Worm (Caenorhabditis elegans) whole organism, L3 larva: ENCODE measurements around the gene mrpl-40.
"Not testable (repeated sequence)": the region's sequence is repeated elsewhere in the genome, so short reads cannot be mapped to it uniquely, and the experiment has no call there.

ENCODE experiments used
- R02D3.7 ChIP-seq: fragments of 150-350 bp; optimal IDR thresholded peaks from 2 replicates; lab custom pipeline; 2014; ENCODE audit warnings: missing biosample characterization, missing genetic modification characterization
- ZK546.5 ChIP-seq: sonication (generic microtip); optimal IDR thresholded peaks from 2 replicates; lab custom pipeline; 2017; ENCODE audit warnings: missing biosample characterization, missing genetic modification characterization
- ama-1 ChIP-seq: fragments of 150-350 bp; optimal IDR thresholded peaks from 2 replicates; lab custom pipeline; 2018
- ceh-16 ChIP-seq: sonication (generic microtip); optimal IDR thresholded peaks from 2 replicates; lab custom pipeline; 2017; ENCODE audit warnings: missing biosample characterization, missing genetic modification characterization
- ceh-28 ChIP-seq: fragments of 150-350 bp; optimal IDR thresholded peaks from 2 replicates; lab custom pipeline; 2014; ENCODE audit warnings: missing biosample characterization, missing genetic modification reagents, missing genetic modification characterization
- ceh-82 ChIP-seq: fragments of 150-350 bp; optimal IDR thresholded peaks from 2 replicates; lab custom pipeline; 2014; ENCODE audit warnings: missing biosample characterization, missing genetic modification characterization
- ceh-9 ChIP-seq: sonication (generic microtip); optimal IDR thresholded peaks from 2 replicates; lab custom pipeline; 2018; ENCODE audit warnings: missing biosample characterization, missing genetic modification characterization
- daf-12 ChIP-seq: fragments of 150-350 bp; optimal IDR thresholded peaks from 2 replicates; lab custom pipeline; 2014; ENCODE audit warnings: missing biosample characterization, missing genetic modification reagents, missing genetic modification characterization
- egl-27 ChIP-seq: sonication (generic microtip); optimal IDR thresholded peaks from 4 replicates; lab custom pipeline; 2017; ENCODE audit warnings: missing biosample characterization, missing genetic modification reagents, missing genetic modification characterization
- egl-5 ChIP-seq: fragments of 150-350 bp; optimal IDR thresholded peaks from 2 replicates; lab custom pipeline; 2017; ENCODE audit warnings: missing biosample characterization, missing genetic modification reagents, missing genetic modification characterization, inconsistent platforms
- elt-1 ChIP-seq: fragments of 150-350 bp; optimal IDR thresholded peaks from 2 replicates; lab custom pipeline; 2014; ENCODE audit warnings: missing biosample characterization, missing genetic modification characterization
- elt-2 ChIP-seq: sonication (generic microtip); optimal IDR thresholded peaks from 2 replicates; lab custom pipeline; 2016; ENCODE audit warnings: missing genetic modification reagents, mild to moderate bottlenecking, missing genetic modification characterization, missing compliant biosample characterization
- elt-3 ChIP-seq, 3 experiments: fragments of 150-350 bp in 1 of 3; sonication (generic microtip) in 2 of 3; optimal IDR thresholded peaks; 2 replicates in 2 of 3; 4 replicates in 1 of 3; lab custom pipeline; 2014 to 2017; ENCODE audit warnings: missing biosample characterization in 3 of 3, missing genetic modification characterization in 3 of 3
- eor-1 ChIP-seq, 2 experiments: fragments of 150-350 bp; optimal IDR thresholded peaks; 2 replicates each; lab custom pipeline; 2014 to 2018; ENCODE audit warnings: missing biosample characterization in 2 of 2, missing genetic modification characterization in 2 of 2
- fkh-10 ChIP-seq: sonication (generic microtip); optimal IDR thresholded peaks from 2 replicates; lab custom pipeline; 2017; ENCODE audit warnings: missing biosample characterization, missing genetic modification reagents, missing genetic modification characterization
- fkh-2 ChIP-seq: fragments of 150-350 bp; optimal IDR thresholded peaks from 2 replicates; lab custom pipeline; 2014; ENCODE audit warnings: missing biosample characterization, missing genetic modification reagents, missing genetic modification characterization
- hmg-11 ChIP-seq: sonication (generic microtip); optimal IDR thresholded peaks from 2 replicates; lab custom pipeline; 2016; ENCODE audit warnings: missing genetic modification characterization, missing compliant biosample characterization
- jun-1 ChIP-seq: fragments of 150-350 bp; optimal IDR thresholded peaks from 2 replicates; lab custom pipeline; 2014; ENCODE audit warnings: missing biosample characterization, missing genetic modification reagents, missing genetic modification characterization
- lin-15B ChIP-seq: fragments of 150-350 bp; optimal IDR thresholded peaks from 2 replicates; lab custom pipeline; 2014; ENCODE audit warnings: missing biosample characterization, missing genetic modification characterization
- lin-39 ChIP-seq: fragments of 150-350 bp; optimal IDR thresholded peaks from 2 replicates; lab custom pipeline; 2018; ENCODE audit warnings: missing biosample characterization, missing genetic modification reagents, missing genetic modification characterization
- lsy-12 ChIP-seq: sonication (generic microtip); optimal IDR thresholded peaks from 2 replicates; lab custom pipeline; 2016; ENCODE audit warnings: mild to moderate bottlenecking, missing genetic modification characterization, missing compliant biosample characterization
- mml-1 ChIP-seq: fragments of 150-350 bp; sonication (generic microtip); optimal IDR thresholded peaks from 3 replicates; lab custom pipeline; 2014; ENCODE audit warnings: missing biosample characterization, missing genetic modification characterization
- nfya-1 ChIP-seq: sonication (generic microtip); optimal IDR thresholded peaks from 2 replicates; lab custom pipeline; 2017; ENCODE audit warnings: missing genetic modification characterization, mild to moderate bottlenecking, missing compliant biosample characterization, antibody characterized with exemption, moderate library complexity; ENCODE audit not compliant: insufficient read depth
- nhr-11 ChIP-seq: fragments of 150-350 bp; optimal IDR thresholded peaks from 2 replicates; lab custom pipeline; 2014; ENCODE audit warnings: missing biosample characterization, missing genetic modification characterization
- nhr-23 ChIP-seq: fragments of 150-350 bp; optimal IDR thresholded peaks from 2 replicates; lab custom pipeline; 2014; ENCODE audit warnings: missing biosample characterization, missing genetic modification reagents, missing genetic modification characterization
- nhr-237 ChIP-seq: fragments of 150-350 bp; optimal IDR thresholded peaks from 2 replicates; lab custom pipeline; 2014; ENCODE audit warnings: missing biosample characterization, missing genetic modification characterization
- nhr-25 ChIP-seq: sonication (generic microtip); optimal IDR thresholded peaks from 2 replicates; lab custom pipeline; 2017; ENCODE audit warnings: missing biosample characterization, missing genetic modification characterization
- nhr-28 ChIP-seq: fragments of 150-350 bp; optimal IDR thresholded peaks from 2 replicates; lab custom pipeline; 2014; ENCODE audit warnings: missing biosample characterization, missing genetic modification characterization
- nhr-67 ChIP-seq: fragments of 150-350 bp; optimal IDR thresholded peaks from 2 replicates; lab custom pipeline; 2014; ENCODE audit warnings: missing biosample characterization, missing genetic modification characterization
- nhr-77 ChIP-seq: fragments of 150-350 bp; optimal IDR thresholded peaks from 2 replicates; lab custom pipeline; 2014; ENCODE audit warnings: missing biosample characterization, missing genetic modification characterization
- pha-4 ChIP-seq: fragments of 150-350 bp; optimal IDR thresholded peaks from 2 replicates; lab custom pipeline; 2014; ENCODE audit warnings: missing biosample characterization, missing genetic modification reagents, missing genetic modification characterization
- pqm-1 ChIP-seq: fragments of 150-350 bp; optimal IDR thresholded peaks from 2 replicates; lab custom pipeline; 2017; ENCODE audit warnings: missing biosample characterization, missing genetic modification characterization, inconsistent platforms
- skn-1 ChIP-seq: fragments of 150-350 bp; optimal IDR thresholded peaks from 2 replicates; lab custom pipeline; 2014; ENCODE audit warnings: missing biosample characterization, missing genetic modification characterization
- snpc-4 ChIP-seq: fragments of 150-350 bp; optimal IDR thresholded peaks from 2 replicates; lab custom pipeline; 2014; ENCODE audit warnings: missing biosample characterization, missing genetic modification characterization
- unc-39 ChIP-seq: sonication (generic microtip); optimal IDR thresholded peaks from 4 replicates; lab custom pipeline; 2017; ENCODE audit warnings: missing biosample characterization, missing genetic modification characterization
- zag-1 ChIP-seq: fragments of 150-350 bp; optimal IDR thresholded peaks from 2 replicates; lab custom pipeline; 2014; ENCODE audit warnings: missing biosample characterization, missing genetic modification characterization
- ztf-11 ChIP-seq: fragments of 150-350 bp; optimal IDR thresholded peaks from 2 replicates; lab custom pipeline; 2014; ENCODE audit warnings: missing biosample characterization, missing genetic modification characterization
- ztf-4 ChIP-seq: fragments of 150-350 bp; optimal IDR thresholded peaks from 2 replicates; lab custom pipeline; 2014; ENCODE audit warnings: missing biosample characterization, missing genetic modification characterization

Gene mrpl-40

DNA sequence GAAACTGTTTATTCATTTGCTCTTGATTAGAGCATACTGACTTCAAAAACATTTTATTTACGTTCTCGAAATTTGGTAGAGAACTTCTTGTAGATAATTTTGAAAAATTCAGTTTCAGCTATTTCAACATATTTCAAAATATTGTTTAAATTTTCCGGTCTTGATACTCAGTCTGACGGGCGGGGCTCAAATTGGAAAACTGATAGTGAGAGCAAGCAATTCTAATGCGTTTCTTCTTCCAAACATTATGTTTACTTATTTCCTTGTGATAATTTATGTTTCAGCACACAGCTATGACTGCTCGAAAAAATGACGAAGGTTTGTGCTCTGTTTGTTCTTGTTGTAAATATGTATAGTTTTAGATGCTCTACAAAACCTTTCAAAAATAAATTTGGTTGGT lies 32.8 kb downstream of the mrpl-40 start, which contains the start of gene pals-24:
pals-24 (plus strand) TSS at position 237 of the 400 bp plus-strand sequence.
- TF ChIP-seq lsy-12 (tag; lab: Kevin White, UChicago) (no peak), ceh-16 (no peak), elt-2 (peak; percentile 84), jun-1 (tag; lab: Kevin White, UChicago) (peak; percentile 46), skn-1 (tag; lab: Kevin White, UChicago) (no peak), elt-3 (tag; optimal IDR thresholded peaks at IDR 0.05; lab: Kevin White, UChicago) (no peak), fkh-2 (tag; lab: Kevin White, UChicago) (no peak), pqm-1 (peak; percentile 87), pha-4 (tag; lab: Kevin White, UChicago) (peak; percentile 58), egl-5 (no peak)
- TF ChIP-seq, all 47 proteins: peak for 4

DNA sequence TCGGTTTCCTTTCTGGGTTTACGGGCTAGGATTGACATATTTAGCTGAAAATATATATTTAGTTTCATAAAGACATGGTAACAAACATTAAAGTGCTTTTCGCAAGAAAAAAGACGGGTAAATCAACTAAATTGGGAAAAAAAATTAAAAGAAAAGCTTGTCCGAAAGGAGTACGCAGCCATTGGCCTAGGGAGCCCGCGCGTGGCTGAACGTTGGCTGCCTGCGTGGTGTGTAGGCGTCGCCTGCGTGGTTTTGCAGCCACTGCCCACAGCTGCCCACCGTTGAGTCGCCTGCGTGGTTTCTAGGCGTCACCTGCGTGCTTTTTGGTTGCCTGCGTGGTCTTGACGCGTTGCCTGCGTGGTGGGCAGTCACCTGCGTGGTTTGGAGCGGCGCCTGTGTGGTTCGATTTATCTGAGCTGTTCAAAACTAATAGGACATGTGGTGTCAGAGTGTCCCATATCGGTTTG lies 34.7 kb downstream of the mrpl-40 start, which contains the start of gene C29F9.12:
C29F9.12 (minus strand) TSS at position 51 of the 467 bp plus-strand sequence.
- not testable (repeated sequence) for TF ChIP-seq nhr-28 (tag; lab: Kevin White, UChicago); jun-1 (tag; lab: Kevin White, UChicago); ztf-4

DNA sequence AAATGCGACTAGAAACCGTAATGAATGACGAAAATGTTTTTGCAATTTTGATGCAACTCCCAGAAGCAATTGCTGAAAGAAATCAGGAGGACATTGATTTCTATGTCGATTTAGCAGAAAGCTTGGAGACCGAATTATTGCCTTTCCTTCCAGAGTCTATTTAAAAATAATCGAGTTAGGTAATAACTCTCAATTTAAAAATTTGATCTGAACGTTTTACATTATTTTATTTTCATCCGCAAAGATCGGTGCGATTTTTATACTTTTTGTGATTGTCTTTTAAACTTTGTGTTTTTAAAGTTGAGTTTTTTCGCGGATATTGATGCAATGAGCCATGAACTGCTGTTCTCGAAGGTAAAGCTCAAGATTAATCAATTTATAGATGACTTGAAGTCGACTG lies 37.1 kb downstream of the mrpl-40 start, which contains the start of gene pals-23:
pals-23 (plus strand) TSS at position 301 of the 400 bp plus-strand sequence.
- no peak for TF ChIP-seq lin-39 (tag; lab: Kevin White, UChicago)
- no peak for TF ChIP-seq fkh-10 (GFP tag; lab: Kevin White, UChicago)
- no peak for TF ChIP-seq unc-39 (tag; lab: Kevin White, UChicago)
- TF ChIP-seq ceh-9 (tag; lab: Kevin White, UChicago), result no peak
- TF ChIP-seq, all 47 proteins: peak for 0

DNA sequence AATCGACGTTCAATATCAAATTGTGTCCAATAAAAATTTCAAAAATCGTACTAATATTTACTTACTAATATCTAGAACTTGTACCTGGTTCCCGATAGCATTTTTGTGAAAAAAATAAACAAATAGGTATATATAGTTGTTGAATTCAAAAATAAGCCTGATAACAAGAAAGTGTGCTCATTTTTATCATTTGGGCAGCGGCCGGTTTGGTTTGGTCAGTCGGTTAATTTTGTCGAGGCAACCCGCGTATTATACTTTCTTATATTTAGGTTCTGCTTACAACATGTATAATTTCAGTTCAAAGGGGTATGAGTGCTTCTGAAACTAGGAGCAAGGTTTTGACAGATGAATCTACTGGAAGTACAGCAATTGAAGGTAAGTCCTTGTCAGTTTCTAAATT lies 43.3 kb downstream of the mrpl-40 start, which contains the start of the genes nhr-280 and C29F9.2:
nhr-280 (minus strand) TSS at position 101 of the 400 bp plus-strand sequence.
C29F9.2 (plus strand) TSS at position 298 of the 400 bp plus-strand sequence.
- TF ChIP-seq pha-4 (tag; lab: Kevin White, UChicago) (peak; percentile 38), eor-1 (tag; optimal IDR thresholded peaks at IDR 0.05; lab: Kevin White, UChicago) (no peak), ztf-11 (tag; lab: Kevin White, UChicago) (no peak), lin-39 (tag; lab: Kevin White, UChicago) (no peak), lin-15B (tag; lab: Kevin White, UChicago) (no peak), ZK546.5 (tag; lab: Kevin White, UChicago) (no peak), ceh-82 (no peak), ama-1 (lab: Kevin White, UChicago) (no peak), nfya-1 (no peak), lsy-12 (tag; lab: Kevin White, UChicago) (no peak), egl-27 (no peak), pqm-1 (no peak), jun-1 (tag; lab: Kevin White, UChicago) (no peak), skn-1 (tag; lab: Kevin White, UChicago) (no peak), elt-2 (peak; percentile 38), zag-1 (tag; lab: Kevin White, UChicago) (no peak), mml-1 (tag; lab: Kevin White, UChicago) (no peak)

DNA sequence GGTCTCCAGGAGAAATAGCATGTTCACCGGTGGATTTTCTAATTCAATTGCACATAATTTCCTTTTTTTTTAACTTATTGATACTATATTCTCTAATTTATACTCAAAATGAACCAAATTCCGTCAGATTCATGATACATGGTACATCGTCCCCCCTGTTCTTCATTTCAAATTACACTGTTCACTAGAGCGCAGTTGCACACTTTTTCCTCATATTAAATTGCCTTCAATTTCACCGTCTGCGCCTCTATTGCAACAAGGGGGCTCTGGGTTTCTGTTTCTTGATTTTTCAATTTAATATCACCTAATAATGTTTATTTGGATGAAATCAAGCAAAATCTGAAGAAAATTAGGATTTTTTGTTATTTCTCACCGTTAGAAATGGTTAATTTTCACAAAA lies 44.3 kb downstream of the mrpl-40 start:
- TF ChIP-seq nhr-11 (tag; lab: Kevin White, UChicago), result no peak
- TF ChIP-seq jun-1 (tag; lab: Kevin White, UChicago), result peak; percentile 13
- TF ChIP-seq ceh-28 (tag; lab: Kevin White, UChicago), result no peak
- no peak for TF ChIP-seq zag-1 (tag; lab: Kevin White, UChicago)
- no peak for TF ChIP-seq unc-39 (tag; lab: Kevin White, UChicago)
- peak; percentile 71 for TF ChIP-seq egl-5
- TF ChIP-seq elt-2, result peak; percentile 33
- TF ChIP-seq snpc-4, result peak; percentile 55
- no peak for TF ChIP-seq nhr-28 (tag; lab: Kevin White, UChicago)
- no peak for TF ChIP-seq daf-12 (tag; lab: Kevin White, UChicago)
- no peak for TF ChIP-seq nhr-237 (tag; lab: Kevin White, UChicago)
- TF ChIP-seq nhr-77 (tag; lab: Kevin White, UChicago), result peak; percentile 9
- TF ChIP-seq lin-15B (tag; lab: Kevin White, UChicago), result peak; percentile 77
- TF ChIP-seq lin-39 (tag; lab: Kevin White, UChicago), result peak; percentile 82
- TF ChIP-seq hmg-11 (tag; lab: Kevin White, UChicago), result peak; percentile 18
- TF ChIP-seq pha-4 (tag; lab: Kevin White, UChicago), result peak; percentile 82
- no peak for TF ChIP-seq pqm-1
- TF ChIP-seq nhr-25, result no peak
- TF ChIP-seq nfya-1, result peak; percentile 70
- no peak for TF ChIP-seq nhr-67 (tag; lab: Kevin White, UChicago)
- TF ChIP-seq fkh-10 (GFP tag; lab: Kevin White, UChicago), result peak; percentile 12
- no peak for TF ChIP-seq R02D3.7 (tag; lab: Kevin White, UChicago)
- no peak for TF ChIP-seq mml-1 (tag; lab: Kevin White, UChicago)
- TF ChIP-seq elt-1, result no peak
- peak; percentile 61 for TF ChIP-seq nhr-23 (tag; lab: Kevin White, UChicago)
- no peak for TF ChIP-seq ZK546.5 (tag; lab: Kevin White, UChicago)
